Fruit fly (Drosophila melanogaster) whole organism, embryonic: ENCODE results near the gene CG7781.

Experiments used
- Atf-2 ChIP-seq: fragments of 200-800 bp; sonication (Bioruptor generic); optimal IDR thresholded peaks from 2 replicates; lab custom pipeline; 2016; ENCODE audit warnings: missing biosample characterization, missing genetic modification characterization
- Atf6 ChIP-seq: fragments of 200-800 bp; sonication (Bioruptor generic); IDR thresholded peaks from 2 replicates; pipeline ENCODE4 v1.3.6; 2022; ENCODE audit warnings: missing biosample characterization, missing genetic modification characterization
- Bgb ChIP-seq: fragments of 200-800 bp; sonication (Bioruptor generic); IDR thresholded peaks from 2 replicates; pipeline ENCODE4 v1.3.6; 2022; ENCODE audit warnings: missing biosample characterization, missing genetic modification characterization; ENCODE audit not compliant: partially characterized antibody
- CG10366 ChIP-seq: fragments of 200-800 bp; sonication (Bioruptor generic); IDR thresholded peaks from 2 replicates; pipeline ENCODE4 v1.3.6; 2022; ENCODE audit warnings: missing biosample characterization, missing genetic modification characterization
- CG10431 ChIP-seq: fragments of 200-800 bp; sonication (Bioruptor generic); optimal IDR thresholded peaks from 3 replicates; lab custom pipeline; 2018; ENCODE audit warnings: missing biosample characterization, mild to moderate bottlenecking, missing genetic modification characterization
- CG10979 ChIP-seq: fragments of 200-800 bp; sonication (Bioruptor generic); optimal IDR thresholded peaks from 2 replicates; lab custom pipeline; 2018; ENCODE audit warnings: missing biosample characterization, mild to moderate bottlenecking, missing genetic modification characterization, moderate library complexity
- CG1233 ChIP-seq: fragments of 200-800 bp; sonication (Bioruptor generic); optimal IDR thresholded peaks from 4 replicates; lab custom pipeline; 2018; ENCODE audit warnings: missing biosample characterization, mild to moderate bottlenecking, missing genetic modification characterization
- CG12744 ChIP-seq: fragments of 200-800 bp; sonication (Bioruptor generic); optimal IDR thresholded peaks from 2 replicates; lab custom pipeline; 2016; ENCODE audit warnings: missing biosample characterization, missing genetic modification characterization
- CG12769 ChIP-seq: fragments of 200-800 bp; sonication (Bioruptor generic); optimal IDR thresholded peaks from 2 replicates; lab custom pipeline; 2019; ENCODE audit warnings: missing biosample characterization, mild to moderate bottlenecking, missing genetic modification characterization, moderate library complexity
- CG15011 ChIP-seq: fragments of 200-800 bp; sonication (Bioruptor generic); optimal IDR thresholded peaks from 3 replicates; lab custom pipeline; 2018; ENCODE audit warnings: missing biosample characterization, mild to moderate bottlenecking, missing genetic modification characterization
- CG1602 ChIP-seq: fragments of 200-800 bp; sonication (Bioruptor generic); optimal IDR thresholded peaks from 3 replicates; lab custom pipeline; 2016; ENCODE audit warnings: missing biosample characterization, missing genetic modification characterization
- CG1603 ChIP-seq: fragments of 200-800 bp; sonication (Bioruptor generic); optimal IDR thresholded peaks from 2 replicates; lab custom pipeline; 2019; ENCODE audit warnings: missing biosample characterization, mild to moderate bottlenecking, missing genetic modification characterization, moderate library complexity
- CG17568 ChIP-seq: fragments of 200-800 bp; sonication (Bioruptor generic); optimal IDR thresholded peaks from 2 replicates; lab custom pipeline; 2018; ENCODE audit warnings: missing biosample characterization, mild to moderate bottlenecking, missing genetic modification characterization, moderate library complexity
- CG18011 ChIP-seq: fragments of 200-800 bp; sonication (Bioruptor generic); optimal IDR thresholded peaks from 2 replicates; lab custom pipeline; 2017; ENCODE audit warnings: missing biosample characterization, missing genetic modification characterization, mild to moderate bottlenecking, moderate library complexity, missing genotype
- CG2199 ChIP-seq: fragments of 200-800 bp; sonication (Bioruptor generic); IDR thresholded peaks from 3 replicates; pipeline ENCODE4 v1.3.6; 2022; ENCODE audit warnings: missing biosample characterization, missing genetic modification characterization
- CG3163 ChIP-seq: fragments of 200-800 bp; sonication (Bioruptor generic); optimal IDR thresholded peaks from 3 replicates; lab custom pipeline; 2016; ENCODE audit warnings: missing biosample characterization, missing genetic modification characterization
- CG32767 ChIP-seq: fragments of 200-800 bp; sonication (Bioruptor generic); IDR thresholded peaks from 2 replicates; pipeline ENCODE4 v1.3.6; 2022; ENCODE audit warnings: missing biosample characterization, missing genetic modification characterization
- CG33557 ChIP-seq: fragments of 200-800 bp; sonication (Bioruptor generic); optimal IDR thresholded peaks from 2 replicates; lab custom pipeline; 2019; ENCODE audit warnings: missing biosample characterization, mild to moderate bottlenecking, missing genetic modification characterization, moderate library complexity
- CG43689 ChIP-seq: fragments of 200-800 bp; sonication (Bioruptor generic); IDR thresholded peaks from 2 replicates; pipeline ENCODE4 v1.3.6; 2022; ENCODE audit warnings: missing biosample characterization, missing genetic modification characterization
- CG4854 ChIP-seq: fragments of 200-800 bp; sonication (Bioruptor generic); optimal IDR thresholded peaks from 2 replicates; lab custom pipeline; 2016; ENCODE audit warnings: missing biosample characterization, missing genetic modification characterization, inconsistent platforms
- CG6254 ChIP-seq: fragments of 200-800 bp; sonication (Bioruptor generic); optimal IDR thresholded peaks from 3 replicates; lab custom pipeline; 2017; ENCODE audit warnings: mild to moderate bottlenecking, missing biosample characterization, missing genetic modification reagents, missing genetic modification characterization
- CG6654 ChIP-seq: fragments of 200-800 bp; sonication (Bioruptor generic); optimal IDR thresholded peaks from 2 replicates; lab custom pipeline; 2017; ENCODE audit warnings: missing biosample characterization, mild to moderate bottlenecking, missing genetic modification characterization
- CG8765 ChIP-seq: fragments of 200-800 bp; sonication (Bioruptor generic); IDR thresholded peaks from 2 replicates; pipeline ENCODE4 v1.3.6; 2022; ENCODE audit warnings: missing biosample characterization, missing genetic modification characterization
- D ChIP-seq, 2 experiments: fragments of 200-800 bp in 1 of 2; fragments of >200 bp in 1 of 2; sonication (Bioruptor generic) in 1 of 2; optimal IDR thresholded peaks; 2 replicates in 1 of 2; 3 replicates in 1 of 2; lab custom pipeline; 2017; ENCODE audit warnings: mild to moderate bottlenecking in 1 of 2, missing biosample characterization in 1 of 2, missing genetic modification characterization in 1 of 2, missing genetic modification reagents in 1 of 2
- Elba2 ChIP-seq: fragments of 200-800 bp; sonication (Bioruptor generic); optimal IDR thresholded peaks from 3 replicates; lab custom pipeline; 2016; ENCODE audit warnings: missing biosample characterization, missing genetic modification characterization
- Fer3 ChIP-seq: fragments of 200-800 bp; sonication (Bioruptor generic); optimal IDR thresholded peaks from 2 replicates; lab custom pipeline; 2018; ENCODE audit warnings: missing biosample characterization, mild to moderate bottlenecking, missing genetic modification characterization, moderate library complexity
- HLHmδ ChIP-seq: fragments of 200-800 bp; sonication (Bioruptor generic); optimal IDR thresholded peaks from 2 replicates; lab custom pipeline; 2018; ENCODE audit warnings: missing biosample characterization, mild to moderate bottlenecking, missing genetic modification characterization, moderate library complexity
- Meics ChIP-seq: fragments of 200-800 bp; sonication (Bioruptor generic); optimal IDR thresholded peaks from 2 replicates; lab custom pipeline; 2017; ENCODE audit warnings: missing biosample characterization, mild to moderate bottlenecking, missing genetic modification characterization
- Myb ChIP-seq: fragments of 200-800 bp; sonication (Bioruptor generic); optimal IDR thresholded peaks from 2 replicates; lab custom pipeline; 2016; ENCODE audit warnings: missing biosample characterization, missing genetic modification characterization
- Poxn ChIP-seq: fragments of 200-800 bp; sonication (Bioruptor generic); IDR thresholded peaks from 2 replicates; pipeline ENCODE4 v1.3.6; 2022; ENCODE audit warnings: missing biosample characterization, missing genetic modification characterization
- Six4 ChIP-seq: fragments of 200-800 bp; sonication (Bioruptor generic); optimal IDR thresholded peaks from 2 replicates; lab custom pipeline; 2016; ENCODE audit warnings: missing biosample characterization, missing genetic modification characterization
- Spps ChIP-seq: fragments of 200-800 bp; sonication (Bioruptor generic); optimal IDR thresholded peaks from 2 replicates; lab custom pipeline; 2018; ENCODE audit warnings: missing biosample characterization, mild to moderate bottlenecking, missing genetic modification characterization
- Xrp1 ChIP-seq: fragments of 200-800 bp; sonication (Bioruptor generic); IDR thresholded peaks from 2 replicates; pipeline ENCODE4 v1.3.6; 2022; ENCODE audit warnings: missing biosample characterization, missing genetic modification characterization
- ac ChIP-seq: fragments of 200-800 bp; sonication (Bioruptor generic); optimal IDR thresholded peaks from 3 replicates; lab custom pipeline; 2017; ENCODE audit warnings: missing biosample characterization, mild to moderate bottlenecking, missing genetic modification characterization
- ase ChIP-seq: fragments of 200-800 bp; sonication (Bioruptor generic); IDR thresholded peaks from 3 replicates; pipeline ENCODE4 v1.3.6; 2022; ENCODE audit warnings: missing biosample characterization, missing genetic modification characterization
- dimm ChIP-seq: fragments of 200-800 bp; sonication (Bioruptor generic); IDR thresholded peaks from 2 replicates; pipeline ENCODE4 v1.3.6; 2022; ENCODE audit warnings: missing biosample characterization, missing genetic modification characterization
- dmrt11E ChIP-seq: fragments of 200-800 bp; sonication (Bioruptor generic); optimal IDR thresholded peaks from 3 replicates; lab custom pipeline; 2018; ENCODE audit warnings: missing biosample characterization, mild to moderate bottlenecking, missing genetic modification characterization, moderate library complexity
- eve ChIP-seq, 2 experiments: fragments of >200 bp; optimal IDR thresholded peaks; 2 replicates each; lab custom pipeline; 2017; ENCODE audit warnings: missing biosample characterization in 2 of 2, missing genetic modification characterization in 2 of 2
- kni ChIP-seq: fragments of 200-800 bp; sonication (Bioruptor generic); optimal IDR thresholded peaks from 3 replicates; lab custom pipeline; 2017; ENCODE audit warnings: mild to moderate bottlenecking, missing biosample characterization, missing genetic modification reagents, missing genetic modification characterization
- otp ChIP-seq: fragments of 200-800 bp; sonication (Bioruptor generic); IDR thresholded peaks from 3 replicates; pipeline ENCODE4, ENCODE4 v1.3.6; 2022; ENCODE audit warnings: missing biosample characterization, missing genetic modification characterization
- pros ChIP-seq: fragments of 200-800 bp; sonication (Bioruptor generic); optimal IDR thresholded peaks from 3 replicates; lab custom pipeline; 2019; ENCODE audit warnings: missing biosample characterization, mild to moderate bottlenecking, missing genetic modification characterization, moderate library complexity
- sens ChIP-seq: fragments of 200-800 bp; sonication (Bioruptor generic); peaks from one replicate; lab custom pipeline; 2016; ENCODE audit warnings: missing biosample characterization, missing genetic modification characterization
- sim ChIP-seq: fragments of 200-800 bp; sonication (Bioruptor generic); IDR thresholded peaks from 2 replicates; pipeline ENCODE4 v1.3.6; 2022; ENCODE audit warnings: missing biosample characterization, missing genetic modification characterization
- sna ChIP-seq: fragments of 200-800 bp; sonication (Bioruptor generic); IDR thresholded peaks from 2 replicates; pipeline ENCODE4 v1.3.6; 2022; ENCODE audit warnings: missing biosample characterization, missing genetic modification characterization; ENCODE audit not compliant: partially characterized antibody
- so ChIP-seq: fragments of 200-800 bp; sonication (Bioruptor generic); IDR thresholded peaks from 3 replicates; pipeline ENCODE4 v1.3.6; 2022; ENCODE audit warnings: missing biosample characterization, missing genetic modification characterization
- tgo ChIP-seq: fragments of 200-800 bp; sonication (Bioruptor generic); IDR thresholded peaks from 3 replicates; pipeline ENCODE4 v1.3.6; 2022; ENCODE audit warnings: missing biosample characterization, missing genetic modification characterization
- tin ChIP-seq: fragments of 200-800 bp; sonication (Bioruptor generic); optimal IDR thresholded peaks from 3 replicates; lab custom pipeline; 2016; ENCODE audit warnings: missing biosample characterization, missing genetic modification characterization
- ttk ChIP-seq: fragments of 200-800 bp; sonication (Bioruptor generic); IDR thresholded peaks from 2 replicates; pipeline ENCODE4 v2.1.2; 2022; ENCODE audit warnings: missing biosample characterization, missing genetic modification characterization
- wor ChIP-seq: fragments of 200-800 bp; sonication (Bioruptor generic); IDR thresholded peaks from 2 replicates; pipeline ENCODE4 v1.3.6; 2022; ENCODE audit warnings: missing biosample characterization, missing genetic modification characterization
- zen ChIP-seq: fragments of 200-800 bp; sonication (Bioruptor generic); optimal IDR thresholded peaks from 3 replicates; lab custom pipeline; 2018; ENCODE audit warnings: missing biosample characterization, mild to moderate bottlenecking, missing genetic modification characterization, moderate library complexity
- zfh2 ChIP-seq: fragments of 200-800 bp; sonication (Bioruptor generic); optimal IDR thresholded peaks from 2 replicates; lab custom pipeline; 2016; ENCODE audit warnings: missing biosample characterization, missing genetic modification characterization

CG7781 gene

dm6 chr2L:8276287-8276686 lies 48.9 kb downstream of the CG7781 start (continued):
- TF ChIP-seq ttk (GFP tag; lab: Robert Waterston, UW) (no peak), sim (no peak), Myb (no peak), eve (GFP tag; optimal IDR thresholded peaks at IDR 0.05; lab: Kevin White, UChicago) (no peak), sens (GFP tag; lab: Kevin White, UChicago) (peak; percentile 81), dmrt11E (tag; lab: Kevin White, UChicago) (peak; percentile 70), CG4854 (GFP tag; lab: Kevin White, UChicago) (no peak), CG17568 (no peak), dimm (GFP tag; lab: Robert Waterston, UW) (no peak), CG1602 (GFP tag; lab: Kevin White, UChicago) (no peak), CG1603 (tag; lab: Kevin White, UChicago) (peak; percentile 37), D (optimal IDR thresholded peaks at IDR 0.05; lab: Kevin White, UChicago) (no peak), D (GFP tag; optimal IDR thresholded peaks at IDR 0.05; lab: Kevin White, UChicago) (peak; percentile 19), tgo (GFP tag; lab: Robert Waterston, UW) (no peak), CG2199 (GFP tag; lab: Robert Waterston, UW) (peak; percentile 58; the same call in 1 of the 3 replicates), Atf-2 (GFP tag; lab: Kevin White, UChicago) (no peak), CG43689 (GFP tag; lab: Robert Waterston, UW) (no peak), Elba2 (GFP tag; lab: Kevin White, UChicago) (peak; percentile 56), HLHmδ (GFP tag; lab: Kevin White, UChicago) (no peak), CG10431 (no peak), sna (GFP tag; lab: Robert Waterston, UW) (no peak), otp (GFP tag; lab: Robert Waterston, UW) (0 out of 3 replicates have a peak, but pooled peaks have one; percentile 36), CG33557 (GFP tag; lab: Kevin White, UChicago) (peak; percentile 8), Meics (GFP tag; lab: Kevin White, UChicago) (no peak), CG8765 (no peak), pros (GFP tag; lab: Kevin White, UChicago) (peak; percentile 27), ac (GFP tag; lab: Kevin White, UChicago) (peak; percentile 81), Xrp1 (GFP tag; lab: Robert Waterston, UW) (peak; percentile 58), zen (tag; lab: Kevin White, UChicago) (peak; percentile 97), CG10979 (tag; lab: Kevin White, UChicago) (no peak), CG6654 (no peak), Six4 (GFP tag; lab: Kevin White, UChicago) (no peak), wor (no peak), CG6254 (no peak), kni (peak; percentile 72), CG15011 (GFP tag; lab: Kevin White, UChicago) (no peak), CG1233 (GFP tag; lab: Kevin White, UChicago) (peak; percentile 45), CG12769 (tag; lab: Kevin White, UChicago) (no peak), CG12744 (peak; percentile 3), so (GFP tag; lab: Robert Waterston, UW) (no peak), Poxn (no peak), zfh2 (GFP tag; lab: Kevin White, UChicago) (no peak), Atf6 (GFP tag; lab: Robert Waterston, UW) (no peak), Bgb (GFP tag; lab: Robert Waterston, UW) (no peak), Spps (tag; lab: Kevin White, UChicago) (no peak), tin (GFP tag; lab: Kevin White, UChicago) (no peak), CG3163 (GFP tag; lab: Kevin White, UChicago) (no peak), CG18011 (no peak), ase (no peak), Fer3 (tag; lab: Kevin White, UChicago) (no peak), CG32767 (GFP tag; lab: Robert Waterston, UW) (no peak), CG10366 (GFP tag; lab: Robert Waterston, UW) (no peak)
